Worm (Caenorhabditis elegans): ENCODE measurements around the gene K08D8.1.
"Not testable (repeated sequence)": the region's sequence is repeated elsewhere in the genome, so short reads cannot be mapped to it uniquely, and the experiment has no call there.

ce11 chrIV:12875260-12875659, 17.0 kb upstream of the K08D8.1 start, which contains the start of gene ZK896.1:
- not testable (repeated sequence) for TF ChIP-seq ceh-9, sdc-2, hlh-6 (tag; optimal IDR thresholded peaks at IDR 0.05)

All from whole organism, late embryonic.